Fruit fly (Drosophila melanogaster) whole organism, embryonic: Measurements from ENCODE around the gene CG42766.

Source experiments
- BEAF-32 ChIP-seq: fragments of 200-800 bp; sonication (Bioruptor generic); optimal IDR thresholded peaks from 3 replicates; lab custom pipeline; 2017; ENCODE audit warnings: missing biosample characterization, missing genetic modification characterization, mild to moderate bottlenecking, moderate library complexity, missing genetic modification reagents
- CG1024 ChIP-seq: fragments of 200-800 bp; sonication (Bioruptor generic); IDR thresholded peaks from 2 replicates; pipeline ENCODE4 v1.3.6; 2022; ENCODE audit warnings: missing biosample characterization, missing genetic modification characterization
- CG10274 ChIP-seq: fragments of 200-800 bp; sonication (Bioruptor generic); optimal IDR thresholded peaks from 3 replicates; lab custom pipeline; 2017; ENCODE audit warnings: missing biosample characterization, mild to moderate bottlenecking, missing genetic modification characterization
- CG11723 ChIP-seq: fragments of 200-800 bp; sonication (Bioruptor generic); optimal IDR thresholded peaks from 2 replicates; lab custom pipeline; 2017; ENCODE audit warnings: missing biosample characterization, mild to moderate bottlenecking, missing genetic modification characterization
- CG12391 ChIP-seq: fragments of 200-800 bp; sonication (Bioruptor generic); optimal IDR thresholded peaks from 3 replicates; lab custom pipeline; 2018; ENCODE audit warnings: missing biosample characterization, mild to moderate bottlenecking, missing genetic modification characterization, moderate library complexity
- CG12659 ChIP-seq: fragments of 200-800 bp; sonication (Bioruptor generic); optimal IDR thresholded peaks from 3 replicates; lab custom pipeline; 2017; ENCODE audit warnings: mild to moderate bottlenecking, missing biosample characterization, missing genetic modification reagents, missing genetic modification characterization
- CG14860 ChIP-seq: fragments of 200-800 bp; sonication (Bioruptor generic); IDR thresholded peaks from 3 replicates; pipeline ENCODE4 v1.3.6; 2022; ENCODE audit warnings: missing biosample characterization, missing genetic modification characterization; ENCODE audit not compliant: partially characterized antibody
- CG16813 ChIP-seq: fragments of 200-800 bp; sonication (Bioruptor generic); IDR thresholded peaks from 3 replicates; pipeline ENCODE4 v1.3.6; 2022; ENCODE audit warnings: missing biosample characterization, missing genetic modification characterization; ENCODE audit not compliant: partially characterized antibody
- CG18619 ChIP-seq: fragments of 200-800 bp; sonication (Bioruptor generic); optimal IDR thresholded peaks from 3 replicates; lab custom pipeline; 2017; ENCODE audit warnings: missing biosample characterization, mild to moderate bottlenecking, missing genetic modification characterization
- CG32767 ChIP-seq: fragments of 200-800 bp; sonication (Bioruptor generic); IDR thresholded peaks from 2 replicates; pipeline ENCODE4 v1.3.6; 2022; ENCODE audit warnings: missing biosample characterization, missing genetic modification characterization
- CG3407 ChIP-seq: fragments of 200-800 bp; sonication (Bioruptor generic); optimal IDR thresholded peaks from 2 replicates; lab custom pipeline; 2018; ENCODE audit warnings: missing biosample characterization, mild to moderate bottlenecking, missing genetic modification characterization
- CG3838 ChIP-seq: fragments of 200-800 bp; sonication (Bioruptor generic); optimal IDR thresholded peaks from 3 replicates; lab custom pipeline; 2016; ENCODE audit warnings: missing biosample characterization, missing genetic modification characterization
- CG4360 ChIP-seq: fragments of 200-800 bp; sonication (Bioruptor generic); IDR thresholded peaks from 2 replicates; pipeline ENCODE4 v1.3.6; 2022; ENCODE audit warnings: missing biosample characterization, missing genetic modification characterization
- CG4617 ChIP-seq: fragments of 200-800 bp; sonication (Bioruptor generic); optimal IDR thresholded peaks from 3 replicates; lab custom pipeline; 2016; ENCODE audit warnings: missing biosample characterization, missing genetic modification characterization, borderline replicate concordance
- CG6791 ChIP-seq: fragments of 200-800 bp; sonication (Bioruptor generic); IDR thresholded peaks from 3 replicates; pipeline ENCODE4 v1.3.6; 2022; ENCODE audit warnings: missing biosample characterization, missing genetic modification characterization; ENCODE audit not compliant: partially characterized antibody
- CG7357 ChIP-seq: fragments of 200-800 bp; sonication (Bioruptor generic); IDR thresholded peaks from 3 replicates; pipeline ENCODE4 v1.3.6; 2022; ENCODE audit warnings: missing biosample characterization, missing genetic modification characterization
- CG7963 ChIP-seq: fragments of 200-800 bp; sonication (Bioruptor generic); IDR thresholded peaks from 3 replicates; pipeline ENCODE4 v1.3.6; 2022; ENCODE audit warnings: missing biosample characterization, missing genetic modification characterization; ENCODE audit not compliant: partially characterized antibody
- Dref ChIP-seq: fragments of 200-800 bp; sonication (Bioruptor generic); IDR thresholded peaks from 2 replicates; pipeline ENCODE4 v1.3.6; 2022; ENCODE audit warnings: missing biosample characterization, missing genetic modification characterization
- Eip74EF ChIP-seq, 2 experiments: fragments of 200-800 bp in 1 of 2; fragments of >200 bp in 1 of 2; sonication (Bioruptor generic) in 1 of 2; optimal IDR thresholded peaks; 2 replicates each; lab custom pipeline; 2017 to 2019; ENCODE audit warnings: missing biosample characterization in 2 of 2, missing genetic modification characterization in 2 of 2, mild to moderate bottlenecking in 1 of 2, moderate library complexity in 1 of 2
- HLH4C ChIP-seq: fragments of 200-800 bp; sonication (Bioruptor generic); IDR thresholded peaks from 3 replicates; pipeline ENCODE4 v1.3.6; 2022; ENCODE audit warnings: missing biosample characterization, missing genetic modification characterization; ENCODE audit not compliant: partially characterized antibody
- MBD-R2 ChIP-seq: fragments of 200-800 bp; sonication (Bioruptor generic); IDR thresholded peaks from 2 replicates; pipeline ENCODE4 v1.3.6; 2022; ENCODE audit warnings: missing biosample characterization, missing genetic modification characterization
- MESR4 ChIP-seq: fragments of 200-800 bp; sonication (Bioruptor generic); optimal IDR thresholded peaks from 2 replicates; lab custom pipeline; 2018; ENCODE audit warnings: missing biosample characterization, mild to moderate bottlenecking, missing genetic modification characterization, moderate library complexity
- Opbp ChIP-seq: fragments of 200-800 bp; sonication (Bioruptor generic); IDR thresholded peaks from 3 replicates; pipeline ENCODE4 v1.3.6; 2022; ENCODE audit warnings: missing biosample characterization, missing genetic modification characterization; ENCODE audit not compliant: partially characterized antibody
- bbx ChIP-seq: fragments of 200-800 bp; sonication (Bioruptor generic); IDR thresholded peaks from 2 replicates; pipeline ENCODE4 v1.3.6; 2022; ENCODE audit warnings: missing biosample characterization, missing genetic modification characterization; ENCODE audit not compliant: partially characterized antibody
- cas ChIP-seq: fragments of 200-800 bp; sonication (Bioruptor generic); IDR thresholded peaks from 2 replicates; pipeline ENCODE4 v1.3.6; 2022; ENCODE audit warnings: missing biosample characterization, missing genetic modification characterization
- cato ChIP-seq: fragments of 200-800 bp; sonication (Bioruptor generic); optimal IDR thresholded peaks from 2 replicates; lab custom pipeline; 2016; ENCODE audit warnings: missing biosample characterization, missing genetic modification characterization, borderline replicate concordance
- chif ChIP-seq, 2 experiments: fragments of 200-800 bp; sonication (Bioruptor generic); optimal IDR thresholded peaks; 3 replicates each; lab custom pipeline; 2016; ENCODE audit warnings: missing biosample characterization in 2 of 2, missing genetic modification characterization in 2 of 2
- crc ChIP-seq: fragments of 200-800 bp; sonication (Bioruptor generic); optimal IDR thresholded peaks from 2 replicates; lab custom pipeline; 2016; ENCODE audit warnings: missing biosample characterization, missing genetic modification characterization
- fru ChIP-seq: fragments of >200 bp; optimal IDR thresholded peaks from 2 replicates; lab custom pipeline; 2017
- her ChIP-seq: fragments of 200-800 bp; sonication (Bioruptor generic); optimal IDR thresholded peaks from 2 replicates; lab custom pipeline; 2016; ENCODE audit warnings: missing biosample characterization, missing genetic modification characterization
- insv ChIP-seq, 2 experiments: fragments of 200-800 bp; sonication (Bioruptor generic); optimal IDR thresholded peaks; 3 replicates each; lab custom pipeline; 2016 to 2018; ENCODE audit warnings: missing biosample characterization in 2 of 2, missing genetic modification characterization in 2 of 2
- inv ChIP-seq: fragments of 200-800 bp; sonication (Bioruptor generic); IDR thresholded peaks from 2 replicates; pipeline ENCODE4 v1.3.6; 2022; ENCODE audit warnings: missing biosample characterization, missing genetic modification characterization; ENCODE audit not compliant: partially characterized antibody
- jing ChIP-seq: fragments of 200-800 bp; sonication (Bioruptor generic); optimal IDR thresholded peaks from 2 replicates; lab custom pipeline; 2018; ENCODE audit warnings: missing biosample characterization, mild to moderate bottlenecking, missing genetic modification characterization
- nerfin-1 ChIP-seq: fragments of 200-800 bp; sonication (Bioruptor generic); optimal IDR thresholded peaks from 3 replicates; lab custom pipeline; 2019; ENCODE audit warnings: missing biosample characterization, mild to moderate bottlenecking, missing genetic modification characterization, moderate library complexity
- org-1 ChIP-seq: fragments of 200-800 bp; sonication (Bioruptor generic); optimal IDR thresholded peaks from 2 replicates; lab custom pipeline; 2017; ENCODE audit warnings: missing biosample characterization, missing genetic modification characterization
- pfk ChIP-seq: fragments of 200-800 bp; sonication (Bioruptor generic); optimal IDR thresholded peaks from 2 replicates; lab custom pipeline; 2018; ENCODE audit warnings: missing biosample characterization, mild to moderate bottlenecking, missing genetic modification characterization, moderate library complexity
- pum ChIP-seq: fragments of 200-800 bp; sonication (Bioruptor generic); optimal IDR thresholded peaks from 2 replicates; lab custom pipeline; 2016; ENCODE audit warnings: missing biosample characterization, missing genetic modification characterization
- pzg ChIP-seq: fragments of 200-800 bp; sonication (Bioruptor generic); optimal IDR thresholded peaks from 3 replicates; lab custom pipeline; 2018; ENCODE audit warnings: missing biosample characterization, mild to moderate bottlenecking, missing genetic modification characterization, moderate library complexity
- shn ChIP-seq: fragments of 200-800 bp; sonication (Bioruptor generic); optimal IDR thresholded peaks from 3 replicates; lab custom pipeline; 2016; ENCODE audit warnings: missing biosample characterization, missing genetic modification characterization
- ssp ChIP-seq: fragments of 200-800 bp; sonication (Bioruptor generic); IDR thresholded peaks from 2 replicates; pipeline ENCODE4 v1.3.6; 2022; ENCODE audit warnings: missing biosample characterization, missing genetic modification characterization
- tll ChIP-seq, 2 experiments: fragments of 200-800 bp in 1 of 2; fragments of >200 bp in 1 of 2; sonication (Bioruptor generic) in 1 of 2; optimal IDR thresholded peaks; 2 replicates each; lab custom pipeline; 2017 to 2019; ENCODE audit warnings: missing biosample characterization in 2 of 2, missing genetic modification characterization in 2 of 2, mild to moderate bottlenecking in 1 of 2, moderate library complexity in 1 of 2
- tna ChIP-seq: fragments of 200-800 bp; sonication (Bioruptor generic); IDR thresholded peaks from 2 replicates; pipeline ENCODE4 v1.3.6; 2022; ENCODE audit warnings: missing biosample characterization, missing genetic modification characterization; ENCODE audit not compliant: partially characterized antibody
- ttk ChIP-seq: fragments of 200-800 bp; sonication (Bioruptor generic); IDR thresholded peaks from 2 replicates; pipeline ENCODE4 v2.1.2; 2022; ENCODE audit warnings: missing biosample characterization, missing genetic modification characterization
- unpg ChIP-seq: fragments of 200-800 bp; sonication (Bioruptor generic); optimal IDR thresholded peaks from 3 replicates; lab custom pipeline; 2018; ENCODE audit warnings: missing biosample characterization, mild to moderate bottlenecking, missing genetic modification characterization, moderate library complexity
- wek ChIP-seq: fragments of 200-800 bp; sonication (Bioruptor generic); optimal IDR thresholded peaks from 3 replicates; lab custom pipeline; 2018; ENCODE audit warnings: missing biosample characterization, mild to moderate bottlenecking, missing genetic modification characterization, moderate library complexity
- wor ChIP-seq: fragments of 200-800 bp; sonication (Bioruptor generic); IDR thresholded peaks from 2 replicates; pipeline ENCODE4 v1.3.6; 2022; ENCODE audit warnings: missing biosample characterization, missing genetic modification characterization

CG42766 gene

DNA sequence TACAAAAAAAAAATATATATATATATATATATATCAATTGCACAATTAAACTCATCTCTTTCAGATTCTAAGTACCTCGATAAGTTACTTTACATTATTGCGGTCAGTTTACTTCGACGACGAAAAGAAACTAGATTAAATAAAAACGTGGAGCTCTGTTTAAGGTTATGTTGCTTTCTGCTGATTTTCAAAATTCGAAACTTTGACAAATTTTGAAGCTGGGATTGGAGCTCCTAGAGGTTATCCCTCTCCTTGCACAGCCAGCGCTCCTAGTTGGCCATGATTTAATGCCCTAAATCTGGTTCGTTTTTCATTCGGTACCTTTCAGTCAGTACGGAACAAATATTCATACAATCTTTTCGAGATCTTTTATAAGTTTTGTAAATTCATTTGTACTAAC, at the start of gene CG42766:
TSS of gene CG42766 (plus strand) at position 301 of the 400 bp plus-strand sequence.
- TF ChIP-seq chif (GFP tag; optimal IDR thresholded peaks at IDR 0.05; lab: Kevin White, UChicago), result no peak
- no peak for TF ChIP-seq insv (GFP tag; optimal IDR thresholded peaks at IDR 0.05; lab: Kevin White, UChicago)
- no peak for TF ChIP-seq CG12659
- no peak for TF ChIP-seq cas (GFP tag; lab: Robert Waterston, UW)
- no peak for TF ChIP-seq shn (GFP tag; lab: Kevin White, UChicago)
- TF ChIP-seq CG4360 (GFP tag; lab: Robert Waterston, UW), result no peak
- TF ChIP-seq Opbp (GFP tag; lab: Robert Waterston, UW), result no peak
- TF ChIP-seq nerfin-1 (tag; lab: Kevin White, UChicago), result no peak

DNA sequence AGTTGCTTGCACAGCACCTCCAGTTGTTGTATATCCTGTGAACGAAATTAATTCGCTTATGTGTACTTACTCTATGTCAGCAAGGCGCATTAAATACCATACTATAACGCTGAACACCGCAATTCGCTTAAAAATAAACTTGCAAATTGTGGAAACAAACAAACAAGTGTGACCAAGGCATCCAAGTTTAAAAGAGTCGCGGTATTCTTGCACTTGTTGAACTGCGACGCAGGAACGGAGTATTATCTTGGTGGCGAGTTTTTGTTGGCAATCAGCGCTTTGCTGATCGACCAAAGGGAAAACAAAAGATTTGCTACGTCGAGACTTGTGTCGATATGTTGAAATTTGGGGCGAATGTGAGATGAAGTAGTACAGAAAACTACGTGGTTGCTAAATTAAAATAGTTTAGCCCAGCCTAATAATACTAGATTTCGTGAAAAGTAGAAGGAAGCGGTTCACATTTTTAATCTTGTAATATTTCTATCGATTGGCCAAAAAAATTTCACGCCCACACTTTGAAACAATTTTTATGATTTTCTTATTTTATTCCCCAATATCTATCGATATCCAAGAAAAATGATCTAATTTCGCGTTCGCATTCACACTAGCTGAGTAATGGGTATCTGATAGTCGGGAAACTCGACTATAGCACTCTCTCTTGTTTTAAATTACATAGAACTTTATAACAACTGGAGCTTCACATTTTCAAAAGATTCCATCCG, 43.0 kb upstream of the CG42766 start, which contains the start of gene Ranbp16:
TSS of gene Ranbp16 (minus strand) at position 364 of the 722 bp plus-strand sequence.
- TF ChIP-seq fru (no peak), CG3838 (GFP tag; lab: Kevin White, UChicago) (no peak), tna (GFP tag; lab: Robert Waterston, UW) (no peak), CG32767 (GFP tag; lab: Robert Waterston, UW) (no peak), crc (GFP tag; lab: Kevin White, UChicago) (no peak), cato (no peak), MESR4 (GFP tag; lab: Kevin White, UChicago) (peak; percentile 40), CG12391 (no peak), CG16813 (GFP tag; lab: Robert Waterston, UW) (peak; percentile 68), CG11723 (GFP tag; lab: Kevin White, UChicago) (peak; percentile 12), CG1024 (GFP tag; lab: Robert Waterston, UW) (peak; percentile 62), wek (GFP tag; lab: Kevin White, UChicago) (peak; percentile 16), pzg (GFP tag; lab: Kevin White, UChicago) (peak; percentile 32), CG3407 (GFP tag; lab: Kevin White, UChicago) (no peak), CG4617 (GFP tag; lab: Kevin White, UChicago) (peak; percentile 19), MBD-R2 (GFP tag; lab: Robert Waterston, UW) (peak; percentile 62), CG10274 (GFP tag; lab: Kevin White, UChicago) (no peak), org-1 (GFP tag; lab: Kevin White, UChicago) (no peak), CG7963 (GFP tag; lab: Robert Waterston, UW) (peak; percentile 58; the same call in 2 of the 3 replicates), CG14860 (GFP tag; lab: Robert Waterston, UW) (peak; percentile 54; the same call in 2 of the 3 replicates), Eip74EF (GFP tag; optimal IDR thresholded peaks at IDR 0.05; lab: Kevin White, UChicago) (peak in 1 of 2 experiments; percentile 3), bbx (GFP tag; lab: Robert Waterston, UW) (peak; percentile 8; the same call in 1 of the 2 replicates), wor (GFP tag; lab: Robert Waterston, UW) (no peak), BEAF-32 (GFP tag; lab: Kevin White, UChicago) (peak; percentile 24), HLH4C (GFP tag; lab: Robert Waterston, UW) (peak; percentile 69), jing (GFP tag; lab: Kevin White, UChicago) (no peak), unpg (GFP tag; lab: Kevin White, UChicago) (no peak), inv (GFP tag; lab: Robert Waterston, UW) (peak; percentile 30; the same call in 1 of the 2 replicates), CG18619 (GFP tag; lab: Kevin White, UChicago) (no peak), pfk (GFP tag; lab: Kevin White, UChicago) (peak; percentile 72), tll (GFP tag; optimal IDR thresholded peaks at IDR 0.05; lab: Kevin White, UChicago) (peak in 1 of 2 experiments; percentile 2), ssp (GFP tag; lab: Robert Waterston, UW) (peak; percentile 92), CG6791 (GFP tag; lab: Robert Waterston, UW) (peak; percentile 39; the same call in 1 of the 3 replicates), Dref (GFP tag; lab: Robert Waterston, UW) (0 out of 2 replicates have a peak, but pooled peaks have one; percentile 29), her (GFP tag; lab: Kevin White, UChicago) (peak; percentile 2), pum (GFP tag; lab: Kevin White, UChicago) (no peak), ttk (GFP tag; lab: Robert Waterston, UW) (no peak), CG7357 (GFP tag; lab: Robert Waterston, UW) (peak; percentile 76)
